Worm (Caenorhabditis elegans): Measurements from ENCODE around the gene str-81.

DNA sequence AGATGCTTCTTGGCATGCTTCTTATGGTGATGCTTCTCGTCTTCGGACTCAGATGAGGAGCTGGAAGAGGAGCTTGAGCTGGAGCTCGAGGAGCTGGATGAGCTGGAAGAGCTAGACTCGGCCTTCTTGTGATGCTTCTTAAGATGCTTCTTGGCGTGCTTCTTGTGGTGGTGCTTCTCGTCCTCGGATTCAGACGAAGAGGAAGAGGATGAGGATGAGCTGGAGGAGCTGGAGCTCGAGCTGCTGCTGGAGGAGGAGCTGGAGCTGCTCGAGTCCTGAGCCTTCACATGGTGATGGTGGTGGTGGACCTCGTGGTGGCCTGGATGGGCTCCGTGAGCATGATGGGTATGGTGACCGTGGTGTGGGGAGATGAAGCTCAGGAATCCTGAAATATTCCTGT, 48.1 kb downstream of the str-81 start:
- TF ChIP-seq fkh-4 (tag; optimal IDR thresholded peaks at IDR 0.05; ENCODE audit: borderline replicate concordance), result no peak
- TF ChIP-seq lin-39 (tag; optimal IDR thresholded peaks at IDR 0.05), result no peak
- TF ChIP-seq snpc-4 (tag; optimal IDR thresholded peaks at IDR 0.05), result no peak
- no peak for TF ChIP-seq mdl-1 (tag; optimal IDR thresholded peaks at IDR 0.05)
- no peak for TF ChIP-seq zip-4 (GFP tag; optimal IDR thresholded peaks at IDR 0.05)
- TF ChIP-seq elt-2 (tag; optimal IDR thresholded peaks at IDR 0.05), result no peak
- TF ChIP-seq nhr-12 (tag; optimal IDR thresholded peaks at IDR 0.05), result no peak
- TF ChIP-seq skn-1 (tag; optimal IDR thresholded peaks at IDR 0.05), result no peak
- TF ChIP-seq fkh-10 (GFP tag; optimal IDR thresholded peaks at IDR 0.05), result no peak

All from whole organism, L1 larva.